Worm (Caenorhabditis elegans) whole organism, dauer: ENCODE data around the gene ZC404.16.

Experiments used
- unc-62 ChIP-seq: sonication (generic microtip); optimal IDR thresholded peaks from 2 replicates; lab custom pipeline; 2017; ENCODE audit warnings: missing biosample characterization, missing genetic modification reagents, missing genetic modification characterization

ZC404.16 gene

ce11 chrV:6751493-6752100 lies 22.0 kb downstream of the ZC404.16 start:
- TF ChIP-seq unc-62 (GFP tag; lab: Kevin White, UChicago), result no peak

ce11 chrV:6744774-6745173 lies 28.9 kb downstream of the ZC404.16 start, which contains the start of gene T25F10.3:
Gene T25F10.3 (plus strand): TSS chrV:6745081.
- no peak for TF ChIP-seq unc-62 (GFP tag; lab: Kevin White, UChicago)

- TF ChIP-seq unc-62 (GFP tag; lab: Kevin White, UChicago), result no peak
These were observed 36.8 kb downstream of the ZC404.16 start for ce11 chrV:6736877-6737276.

- no peak for TF ChIP-seq unc-62 (GFP tag; lab: Kevin White, UChicago)
These were observed 37.5 kb downstream of the ZC404.16 start for ce11 chrV:6736108-6736507.

- no peak for TF ChIP-seq unc-62 (GFP tag; lab: Kevin White, UChicago)
These were observed 40.6 kb downstream of the ZC404.16 start, which contains the start of gene grl-8 for ce11 chrV:6732995-6733394. Gene grl-8 (minus strand): TSS chrV:6733095.

ce11 chrV:6731594-6731993 lies 42.0 kb downstream of the ZC404.16 start, which contains the start of gene grl-9:
Gene grl-9 (minus strand): TSS chrV:6731694.
- TF ChIP-seq unc-62 (GFP tag; lab: Kevin White, UChicago), result no peak

ce11 chrV:6727222-6727621 lies 46.4 kb downstream of the ZC404.16 start, which contains the start of gene ZC487.1:
Gene ZC487.1 (plus strand): TSS chrV:6727522.
- no peak for TF ChIP-seq unc-62 (GFP tag; lab: Kevin White, UChicago)

- TF ChIP-seq unc-62 (GFP tag; lab: Kevin White, UChicago), result no peak
These were observed 47.4 kb downstream of the ZC404.16 start for ce11 chrV:6726279-6726678.

- TF ChIP-seq unc-62 (GFP tag; lab: Kevin White, UChicago), result no peak
These were observed 51.3 kb downstream of the ZC404.16 start, which contains the start of gene ZC487.2 for ce11 chrV:6722378-6722777. Gene ZC487.2 (minus strand): TSS chrV:6722478.
